Fruit fly (Drosophila melanogaster) whole organism, wandering third instar larva: ENCODE results near the gene CG32547.

ENCODE experiments used
- Abd-B ChIP-seq: fragments of >200 bp; optimal IDR thresholded peaks from 2 replicates; lab custom pipeline; 2017; ENCODE audit warnings: missing biosample characterization, missing genetic modification characterization
- CG32264 ChIP-seq: fragments of 200-800 bp; sonication (Bioruptor generic); optimal IDR thresholded peaks from 2 replicates; lab custom pipeline; 2016; ENCODE audit warnings: missing biosample characterization, missing genetic modification characterization
- CG9705 ChIP-seq: fragments of 200-800 bp; sonication (Bioruptor generic); optimal IDR thresholded peaks from 2 replicates; lab custom pipeline; 2018; ENCODE audit warnings: missing biosample characterization, mild to moderate bottlenecking, missing genetic modification characterization
- CrebA ChIP-seq: fragments of 200-800 bp; sonication (Bioruptor generic); optimal IDR thresholded peaks from 2 replicates; lab custom pipeline; 2016; ENCODE audit warnings: missing biosample characterization, mild to moderate bottlenecking, missing genetic modification characterization, borderline replicate concordance
- Dfd ChIP-seq: fragments of >200 bp; optimal IDR thresholded peaks from 2 replicates; lab custom pipeline; 2017; ENCODE audit warnings: missing biosample characterization, missing genetic modification characterization
- Dif ChIP-seq: fragments of 200-275, 200-300 bp; sonication (Bioruptor generic); optimal IDR thresholded peaks from 2 replicates; lab custom pipeline; 2018; ENCODE audit warnings: missing biosample characterization, missing genetic modification characterization; ENCODE audit not compliant: partially characterized antibody
- GATAd ChIP-seq: sonication (Bioruptor generic); optimal IDR thresholded peaks from 2 replicates; lab custom pipeline; 2016; ENCODE audit warnings: missing biosample characterization, missing genetic modification characterization
- HLH106 ChIP-seq: fragments of 200-800 bp; optimal IDR thresholded peaks from 3 replicates; lab custom pipeline; 2019; ENCODE audit warnings: missing biosample characterization, mild to moderate bottlenecking, missing genetic modification characterization, moderate library complexity
- Hnf4 ChIP-seq: fragments of 200-800 bp; sonication (Bioruptor generic); optimal IDR thresholded peaks from 2 replicates; lab custom pipeline; 2016; ENCODE audit warnings: missing biosample characterization, mild to moderate bottlenecking, missing genetic modification characterization
- Hr78 ChIP-seq: fragments of >200 bp; optimal IDR thresholded peaks from 2 replicates; lab custom pipeline; 2017; ENCODE audit warnings: missing biosample characterization, missing genetic modification characterization
- Hr83 ChIP-seq: fragments of 200-300 bp; sonication (Bioruptor generic); optimal IDR thresholded peaks from 2 replicates; lab custom pipeline; 2016; ENCODE audit warnings: missing biosample characterization, mild to moderate bottlenecking, missing genetic modification characterization, moderate library complexity; ENCODE audit not compliant: poor library complexity, severe bottlenecking
- Jra ChIP-seq: sonication (Bioruptor generic); optimal IDR thresholded peaks from 2 replicates; lab custom pipeline; 2016; ENCODE audit warnings: missing biosample characterization, missing genetic modification characterization
- Mio ChIP-seq: sonication (Bioruptor generic); optimal IDR thresholded peaks from 2 replicates; lab custom pipeline; 2016; ENCODE audit warnings: missing biosample characterization, missing genetic modification characterization
- Myc ChIP-seq: fragments of >200 bp; optimal IDR thresholded peaks from 2 replicates; lab custom pipeline; 2017
- N ChIP-seq: fragments of >200 bp; optimal IDR thresholded peaks from 2 replicates; lab custom pipeline; 2018; ENCODE audit warnings: missing biosample characterization, missing external identifiers, missing genetic modification characterization
- OdsH ChIP-seq: fragments of 200-800 bp; sonication (Bioruptor generic); optimal IDR thresholded peaks from 2 replicates; lab custom pipeline; 2016; ENCODE audit warnings: missing biosample characterization, mild to moderate bottlenecking, missing genetic modification characterization
- Rel ChIP-seq, 2 experiments: fragments of 200-800 bp; sonication (Bioruptor generic) in 1 of 2; optimal IDR thresholded peaks; 2 replicates in 1 of 2; 3 replicates in 1 of 2; lab custom pipeline; 2016 to 2019; ENCODE audit warnings: mild to moderate bottlenecking in 2 of 2, missing biosample characterization in 2 of 2, missing genetic modification characterization in 2 of 2, moderate library complexity in 1 of 2
- Sp1 ChIP-seq: fragments of 200-800 bp; sonication (Bioruptor generic); optimal IDR thresholded peaks from 3 replicates; lab custom pipeline; 2019; ENCODE audit warnings: missing biosample characterization, mild to moderate bottlenecking, missing genetic modification characterization, moderate library complexity
- Vsx2 ChIP-seq: fragments of 200-300, 225-300 bp; sonication (Bioruptor generic); optimal IDR thresholded peaks from 2 replicates; lab custom pipeline; 2018; ENCODE audit warnings: missing biosample characterization, missing genetic modification characterization; ENCODE audit not compliant: partially characterized antibody
- br ChIP-seq: fragments of 200-800 bp; sonication (Bioruptor generic); optimal IDR thresholded peaks from 2 replicates; lab custom pipeline; 2016; ENCODE audit warnings: missing biosample characterization, missing genetic modification characterization
- brk ChIP-seq: fragments of 200-800 bp; sonication (Bioruptor generic); optimal IDR thresholded peaks from 2 replicates; lab custom pipeline; 2016; ENCODE audit warnings: missing biosample characterization, mild to moderate bottlenecking, missing genetic modification characterization
- dl ChIP-seq, 2 experiments: fragments of 175-275, 200-275 bp in 1 of 2; fragments of 200-275 bp in 1 of 2; sonication (Bioruptor generic); optimal IDR thresholded peaks; lab custom pipeline; 2018; ENCODE audit warnings: mild to moderate bottlenecking in 2 of 2, missing biosample characterization in 2 of 2, missing genetic modification characterization in 2 of 2, moderate library complexity in 2 of 2; ENCODE audit not compliant: partially characterized antibody in 2 of 2, insufficient read depth in 1 of 2
- dmrt93B ChIP-seq: fragments of 200-800 bp; sonication (Bioruptor generic); optimal IDR thresholded peaks from 2 replicates; lab custom pipeline; 2018; ENCODE audit warnings: missing biosample characterization, mild to moderate bottlenecking, missing genetic modification characterization
- dsf ChIP-seq: sonication (Bioruptor generic); optimal IDR thresholded peaks from 2 replicates; lab custom pipeline; 2016; ENCODE audit warnings: missing biosample characterization, missing genetic modification characterization, borderline replicate concordance
- ey ChIP-seq: fragments of 200-800 bp; sonication (Bioruptor generic); optimal IDR thresholded peaks from 2 replicates; lab custom pipeline; 2016; ENCODE audit warnings: missing biosample characterization, missing genetic modification characterization
- foxo ChIP-seq, 2 experiments: fragments of 200-800 bp; sonication (Bioruptor generic); optimal IDR thresholded peaks; 2 replicates in 1 of 2; 3 replicates in 1 of 2; lab custom pipeline; 2016 to 2017; ENCODE audit warnings: missing biosample characterization in 2 of 2, missing genetic modification characterization in 2 of 2
- fru ChIP-seq: fragments of 200-800 bp; sonication (Bioruptor generic); optimal IDR thresholded peaks from 3 replicates; lab custom pipeline; 2016; ENCODE audit warnings: missing biosample characterization, mild to moderate bottlenecking, missing genetic modification characterization
- h ChIP-seq: fragments of 200-800 bp; sonication (Bioruptor generic); optimal IDR thresholded peaks from 3 replicates; lab custom pipeline; 2016; ENCODE audit warnings: missing biosample characterization, mild to moderate bottlenecking, missing genetic modification characterization
- jim ChIP-seq: fragments of 175-275, 200-325 bp; sonication (Bioruptor generic); optimal IDR thresholded peaks from 2 replicates; lab custom pipeline; 2016; ENCODE audit warnings: missing biosample characterization, mild to moderate bottlenecking, missing genetic modification characterization
- lola ChIP-seq: fragments of >200 bp; optimal IDR thresholded peaks from 2 replicates; lab custom pipeline; 2017; ENCODE audit warnings: missing biosample characterization, missing genetic modification characterization
- pan ChIP-seq: fragments of >200 bp; optimal IDR thresholded peaks from 2 replicates; lab custom pipeline; 2017
- psq ChIP-seq: fragments of 200-800 bp; sonication (Bioruptor generic); optimal IDR thresholded peaks from 3 replicates; lab custom pipeline; 2017; ENCODE audit warnings: missing biosample characterization, mild to moderate bottlenecking, missing genetic modification characterization, moderate library complexity
- rgr ChIP-seq: fragments of 200-800 bp; sonication (Bioruptor generic); optimal IDR thresholded peaks from 3 replicates; lab custom pipeline; 2016; ENCODE audit warnings: missing biosample characterization, mild to moderate bottlenecking, missing genetic modification characterization
- sage ChIP-seq: fragments of 200-800 bp; sonication (Bioruptor generic); optimal IDR thresholded peaks from 2 replicates; lab custom pipeline; 2016; ENCODE audit warnings: missing biosample characterization, mild to moderate bottlenecking, missing genetic modification characterization
- sv ChIP-seq: fragments of 200-800 bp; sonication (Bioruptor generic); optimal IDR thresholded peaks from 3 replicates; lab custom pipeline; 2016; ENCODE audit warnings: missing biosample characterization, missing genetic modification characterization
- tai ChIP-seq: sonication (Bioruptor generic); optimal IDR thresholded peaks from 2 replicates; lab custom pipeline; 2016; ENCODE audit warnings: missing biosample characterization, missing genetic modification characterization
- usp ChIP-seq: fragments of >200 bp; optimal IDR thresholded peaks from 2 replicates; lab custom pipeline; 2017; ENCODE audit warnings: missing biosample characterization, missing genetic modification characterization
- woc ChIP-seq: sonication (Bioruptor generic); optimal IDR thresholded peaks from 2 replicates; lab custom pipeline; 2016; ENCODE audit warnings: missing biosample characterization, mild to moderate bottlenecking, missing genetic modification characterization

The CG32547 gene

dm6 chrX:18479307-18480134 is at the start of gene CG32547:
TSS of gene CG32547 (minus strand) at chrX:18479487.
- TF ChIP-seq HLH106 (tag; lab: Kevin White, UChicago) (peak; percentile 40), rgr (GFP tag; lab: Kevin White, UChicago) (no peak), psq (GFP tag; lab: Kevin White, UChicago) (peak; percentile 88), CG9705 (GFP tag; lab: Kevin White, UChicago) (peak; percentile 14), foxo (GFP tag; optimal IDR thresholded peaks at IDR 0.05; lab: Kevin White, UChicago) (peak in 1 of 2 experiments; percentile 48), pan (peak; percentile 80), woc (peak; percentile 67), sage (GFP tag; lab: Kevin White, UChicago) (no peak), fru (peak; percentile 77), Rel (GFP tag; optimal IDR thresholded peaks at IDR 0.05; lab: Kevin White, UChicago) (no peak), Rel (tag; optimal IDR thresholded peaks at IDR 0.05; lab: Kevin White, UChicago) (peak; percentile 4), h (GFP tag; lab: Kevin White, UChicago) (peak; percentile 35), OdsH (GFP tag; lab: Kevin White, UChicago) (no peak), br (GFP tag; lab: Kevin White, UChicago) (no peak), Hr78 (GFP tag; lab: Kevin White, UChicago) (no peak), ey (GFP tag; lab: Kevin White, UChicago) (no peak)

- TF ChIP-seq Myc (no peak), usp (GFP tag; lab: Kevin White, UChicago) (no peak), dl (GFP tag; optimal IDR thresholded peaks at IDR 0.05; lab: Kevin White, UChicago; ENCODE audit: insufficient read depth in 1 of 2, partially characterized antibody in 2 of 2) (no peak), ey (GFP tag; lab: Kevin White, UChicago) (no peak), N (no peak), fru (no peak), CG32264 (GFP tag; lab: Kevin White, UChicago) (no peak), lola (GFP tag; lab: Kevin White, UChicago) (no peak)
Measured at dm6 chrX:18528166-18528733, 49.0 kb upstream of the CG32547 start, which contains the start of the genes CG15042 and CG15047. TSS of gene CG15042 (minus strand) at chrX:18528266. TSS of gene CG15047 (plus strand) at chrX:18528683.

- TF ChIP-seq Myc: no peak
- TF ChIP-seq dmrt93B: peak; percentile 8
- TF ChIP-seq fru: peak; percentile 15
- no peak for TF ChIP-seq lola (GFP tag; lab: Kevin White, UChicago)
- peak; percentile 24 for TF ChIP-seq Sp1 (GFP tag; lab: Kevin White, UChicago)
- no peak for TF ChIP-seq usp (GFP tag; lab: Kevin White, UChicago)
- TF ChIP-seq CG9705 (GFP tag; lab: Kevin White, UChicago): no peak
- no peak for TF ChIP-seq Hr83 (GFP tag; lab: Kevin White, UChicago)
- no peak for TF ChIP-seq dl (GFP tag; optimal IDR thresholded peaks at IDR 0.05; lab: Kevin White, UChicago; ENCODE audit: insufficient read depth in 1 of 2, partially characterized antibody in 2 of 2)
- no peak for TF ChIP-seq pan
- no peak for TF ChIP-seq OdsH (GFP tag; lab: Kevin White, UChicago)
- no peak for TF ChIP-seq ey (GFP tag; lab: Kevin White, UChicago)
- TF ChIP-seq Dif (GFP tag; lab: Kevin White, UChicago): no peak
- TF ChIP-seq HLH106 (tag; lab: Kevin White, UChicago): peak; percentile 15
- no peak for TF ChIP-seq Mio (GFP tag; lab: Kevin White, UChicago)
- no peak for TF ChIP-seq woc
- TF ChIP-seq Dfd (GFP tag; lab: Kevin White, UChicago): no peak
- no peak for TF ChIP-seq dsf (GFP tag; lab: Kevin White, UChicago)
- TF ChIP-seq brk (GFP tag; lab: Kevin White, UChicago): no peak
- no peak for TF ChIP-seq psq (GFP tag; lab: Kevin White, UChicago)
- no peak for TF ChIP-seq N
- TF ChIP-seq h (GFP tag; lab: Kevin White, UChicago): peak; percentile 1
- TF ChIP-seq tai (GFP tag; lab: Kevin White, UChicago): no peak
- TF ChIP-seq br (GFP tag; lab: Kevin White, UChicago): peak; percentile 11
- TF ChIP-seq sage (GFP tag; lab: Kevin White, UChicago): no peak
- TF ChIP-seq GATAd (GFP tag; lab: Kevin White, UChicago): no peak
- no peak for TF ChIP-seq Abd-B (GFP tag; lab: Kevin White, UChicago)
- no peak for TF ChIP-seq Vsx2 (GFP tag; lab: Kevin White, UChicago)
- no peak for TF ChIP-seq rgr (GFP tag; lab: Kevin White, UChicago)
- TF ChIP-seq Jra (GFP tag; lab: Kevin White, UChicago): no peak
- TF ChIP-seq CrebA: no peak
- TF ChIP-seq foxo (GFP tag; optimal IDR thresholded peaks at IDR 0.05; lab: Kevin White, UChicago): peak in 1 of 2 experiments; percentile 45
- TF ChIP-seq jim (GFP tag; lab: Kevin White, UChicago): no peak
- TF ChIP-seq Hr78 (GFP tag; lab: Kevin White, UChicago): no peak
- no peak for TF ChIP-seq Hnf4
- no peak for TF ChIP-seq sv (GFP tag; lab: Kevin White, UChicago)
- no peak for TF ChIP-seq Rel (GFP tag; optimal IDR thresholded peaks at IDR 0.05; lab: Kevin White, UChicago)
- TF ChIP-seq Rel (tag; optimal IDR thresholded peaks at IDR 0.05; lab: Kevin White, UChicago): no peak
- no peak for TF ChIP-seq CG32264 (GFP tag; lab: Kevin White, UChicago)
Measured at dm6 chrX:18524594-18525266, 45.4 kb upstream of the CG32547 start.
